Worm (Caenorhabditis elegans): ENCODE results near the gene C51E3.9.

The C51E3.9 gene

ce11 chrV:10178166-10178565 is 32.4 kb downstream of the C51E3.9 start (continued):
- TF ChIP-seq odd-2 (tag; optimal IDR thresholded peaks at IDR 0.05), result no peak
- TF ChIP-seq npax-4 (tag; optimal IDR thresholded peaks at IDR 0.05), result no peak
- no peak for TF ChIP-seq hlh-13 (GFP tag; optimal IDR thresholded peaks at IDR 0.05)
- TF ChIP-seq ceh-31 (tag; optimal IDR thresholded peaks at IDR 0.05), result peak; percentile 94
- peak; percentile 39 for TF ChIP-seq fax-1 (tag; optimal IDR thresholded peaks at IDR 0.05)
- TF ChIP-seq madf-2 (tag; optimal IDR thresholded peaks at IDR 0.05), result no peak
- no peak for TF ChIP-seq eyg-1 (tag; optimal IDR thresholded peaks at IDR 0.05)
- peak; percentile 22 for TF ChIP-seq rnt-1 (tag; optimal IDR thresholded peaks at IDR 0.05)
- TF ChIP-seq ceh-34 (tag; optimal IDR thresholded peaks at IDR 0.05), result peak; percentile 67
- peak; percentile 37 for TF ChIP-seq ceh-48 (tag; optimal IDR thresholded peaks at IDR 0.05)
- no peak for TF ChIP-seq ceh-9 (tag; optimal IDR thresholded peaks at IDR 0.05)
- TF ChIP-seq ets-4 (tag; optimal IDR thresholded peaks at IDR 0.05), result peak; percentile 73
- peak; percentile 49 for TF ChIP-seq ahr-1 (tag; optimal IDR thresholded peaks at IDR 0.05)
- TF ChIP-seq pha-4 (tag; optimal IDR thresholded peaks at IDR 0.05), result no peak
- no peak for TF ChIP-seq unc-86 (tag; optimal IDR thresholded peaks at IDR 0.05)
- TF ChIP-seq zip-5 (tag; optimal IDR thresholded peaks at IDR 0.05), result peak; percentile 52
- no peak for TF ChIP-seq dve-1 (tag; optimal IDR thresholded peaks at IDR 0.05)
- peak; percentile 31 for TF ChIP-seq nfya-1 (tag; optimal IDR thresholded peaks at IDR 0.05)
- no peak for TF ChIP-seq K02D7.2 (tag; optimal IDR thresholded peaks at IDR 0.05)

ce11 chrV:10179235-10179634 is 33.5 kb downstream of the C51E3.9 start, which contains the start of gene cul-5:
TSS of gene cul-5 (plus strand) at chrV:10179535.
- TF ChIP-seq elt-2 (tag; optimal IDR thresholded peaks at IDR 0.05) (peak; percentile 11), eyg-1 (tag; optimal IDR thresholded peaks at IDR 0.05) (no peak)

DNA sequence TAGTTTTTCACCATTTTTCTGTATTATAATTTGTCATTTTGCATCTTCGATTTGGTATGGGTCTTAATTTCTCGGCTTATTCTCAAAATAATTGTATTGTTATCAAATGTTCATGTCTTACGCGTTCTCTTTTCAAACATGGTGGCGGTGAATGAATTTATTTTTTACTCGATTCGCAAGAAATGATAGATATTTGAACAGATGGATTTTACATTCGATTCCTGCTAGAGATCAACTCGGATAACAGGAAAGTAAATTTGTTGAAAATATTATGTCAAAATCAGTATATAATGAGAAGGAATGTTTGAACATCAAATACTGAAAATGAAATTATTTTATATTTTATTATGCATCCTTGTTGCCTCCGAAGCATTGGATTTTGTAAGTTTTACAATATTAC is 37.2 kb downstream of the C51E3.9 start, which contains the start of gene ZK856.4:
Gene ZK856.4 (plus strand): TSS at position 301 of the 400 bp plus-strand sequence.
- TF ChIP-seq elt-2 (tag; optimal IDR thresholded peaks at IDR 0.05) (no peak), dve-1 (tag; optimal IDR thresholded peaks at IDR 0.05) (no peak), ceh-24 (tag; optimal IDR thresholded peaks at IDR 0.05) (no peak), nhr-232 (tag; optimal IDR thresholded peaks at IDR 0.05) (no peak), ceh-31 (tag; optimal IDR thresholded peaks at IDR 0.05) (no peak), ceh-34 (tag; optimal IDR thresholded peaks at IDR 0.05) (no peak), sox-2 (GFP tag; IDR thresholded peaks at IDR 0.05) (no peak), hlh-8 (tag; optimal IDR thresholded peaks at IDR 0.05) (no peak), ttx-3 (tag; optimal IDR thresholded peaks at IDR 0.05) (no peak), ceh-19 (GFP tag; optimal IDR thresholded peaks at IDR 0.05) (no peak), ref-2 (tag; optimal IDR thresholded peaks at IDR 0.05) (no peak), tbx-2 (tag; optimal IDR thresholded peaks at IDR 0.05) (no peak), ets-4 (tag; optimal IDR thresholded peaks at IDR 0.05) (no peak), che-1 (tag; optimal IDR thresholded peaks at IDR 0.05) (no peak), ceh-6 (GFP tag; optimal IDR thresholded peaks at IDR 0.05) (no peak), pag-3 (tag; optimal IDR thresholded peaks at IDR 0.05; ENCODE audit: borderline replicate concordance) (no peak), Y22D7AL.16 (tag; optimal IDR thresholded peaks at IDR 0.05) (no peak)

- TF ChIP-seq pax-1 (tag; optimal IDR thresholded peaks at IDR 0.05) (no peak), ceh-45 (GFP tag; IDR thresholded peaks at IDR 0.05) (no peak), rnt-1 (tag; optimal IDR thresholded peaks at IDR 0.05) (no peak)
Observed at ce11 chrV:10183810-10184209, 38.1 kb downstream of the C51E3.9 start.

- no peak for TF ChIP-seq elt-4 (tag; optimal IDR thresholded peaks at IDR 0.05)
- no peak for TF ChIP-seq mec-3 (tag; optimal IDR thresholded peaks at IDR 0.05; ENCODE audit: borderline replicate concordance)
- TF ChIP-seq ceh-22 (tag; optimal IDR thresholded peaks at IDR 0.05), result no peak
- no peak for TF ChIP-seq ceh-34 (tag; optimal IDR thresholded peaks at IDR 0.05)
- no peak for TF ChIP-seq unc-3 (GFP tag; conservative IDR thresholded peaks at IDR 0.05)
- TF ChIP-seq unc-3 (tag; optimal IDR thresholded peaks at IDR 0.05), result no peak
- no peak for TF ChIP-seq sox-2 (GFP tag; IDR thresholded peaks at IDR 0.05)
- no peak for TF ChIP-seq Y22D7AL.16 (tag; optimal IDR thresholded peaks at IDR 0.05)
- no peak for TF ChIP-seq pha-4 (tag; optimal IDR thresholded peaks at IDR 0.05)
- no peak for TF ChIP-seq T23F11.4 (GFP tag; optimal IDR thresholded peaks at IDR 0.05)
- no peak for TF ChIP-seq dve-1 (tag; optimal IDR thresholded peaks at IDR 0.05)
- no peak for TF ChIP-seq C38D4.7 (GFP tag; optimal IDR thresholded peaks at IDR 0.05)
- TF ChIP-seq elt-2 (tag; optimal IDR thresholded peaks at IDR 0.05), result no peak
- no peak for TF ChIP-seq pqm-1 (tag; optimal IDR thresholded peaks at IDR 0.05)
- TF ChIP-seq ceh-30 (tag; optimal IDR thresholded peaks at IDR 0.05), result no peak
- no peak for TF ChIP-seq ceh-31 (tag; optimal IDR thresholded peaks at IDR 0.05)
- TF ChIP-seq sdc-2 (tag; optimal IDR thresholded peaks at IDR 0.05), result no peak
- no peak for TF ChIP-seq ceh-6 (GFP tag; optimal IDR thresholded peaks at IDR 0.05)
Observed at ce11 chrV:10185719-10186118, 40.0 kb downstream of the C51E3.9 start, which contains the start of gene ZK856.18. TSS of gene ZK856.18 (minus strand) at chrV:10186007.

All from whole organism, late embryonic.